Worm (Caenorhabditis elegans) whole organism, young adult: ENCODE measurements around the gene ugt-11.

Experiments used
- B0019.2 ChIP-seq: fragments of 200-800 bp; sonication (Bioruptor generic); conservative IDR thresholded peaks from 2 replicates; pipeline ENCODE4 v1.3.6; 2022; ENCODE audit warnings: missing genetic modification reagents, missing genetic modification characterization, missing compliant biosample characterization
- B0035.1 ChIP-seq: sonication (generic microtip); optimal IDR thresholded peaks from 2 replicates; lab custom pipeline; 2016; ENCODE audit warnings: missing genetic modification characterization, mild to moderate bottlenecking, missing compliant biosample characterization, missing genotype, missing genetic modification reagents
- B0336.3 ChIP-seq: fragments of 200-800 bp; sonication (Bioruptor generic); IDR thresholded peaks from 2 replicates; pipeline ENCODE4 v1.3.6; 2022; ENCODE audit warnings: missing genetic modification characterization, missing compliant biosample characterization
- C17E4.6 ChIP-seq: fragments of 200-800 bp; sonication (Bioruptor generic); IDR thresholded peaks from 2 replicates; pipeline ENCODE4 v1.3.6; 2022; ENCODE audit warnings: missing genetic modification reagents, missing genetic modification characterization, missing compliant biosample characterization
- D2030.7 ChIP-seq: fragments of 200-800 bp; sonication (Bioruptor generic); IDR thresholded peaks from 2 replicates; pipeline ENCODE4 v1.3.6; 2022; ENCODE audit warnings: missing genetic modification reagents, missing genetic modification characterization, missing compliant biosample characterization
- F23B12.7 ChIP-seq: sonication (generic microtip); optimal IDR thresholded peaks from 2 replicates; lab custom pipeline; 2017; ENCODE audit warnings: missing genetic modification characterization, mild to moderate bottlenecking, missing compliant biosample characterization, antibody characterized with exemption, moderate library complexity; ENCODE audit not compliant: insufficient read depth
- F52B5.7 ChIP-seq: sonication (generic microtip); optimal IDR thresholded peaks from 2 replicates; lab custom pipeline; 2016; ENCODE audit warnings: mild to moderate bottlenecking, missing genetic modification characterization, missing compliant biosample characterization
- F57A8.1 ChIP-seq: fragments of 200-800 bp; sonication (Bioruptor generic); optimal IDR thresholded peaks from 2 replicates; lab custom pipeline; 2018; ENCODE audit warnings: mild to moderate bottlenecking, missing genetic modification characterization, moderate library complexity, missing compliant biosample characterization
- F57C9.4 ChIP-seq: sonication (generic microtip); optimal IDR thresholded peaks from 2 replicates; lab custom pipeline; 2017; ENCODE audit warnings: mild to moderate bottlenecking, missing genetic modification characterization, missing compliant biosample characterization
- Y67H2A.10 ChIP-seq: fragments of 200-800 bp; sonication (Bioruptor generic); conservative IDR thresholded peaks from 2 replicates; pipeline ENCODE4 v1.3.6; 2022; ENCODE audit warnings: missing genetic modification reagents, missing genetic modification characterization, missing compliant biosample characterization
- ama-1 ChIP-seq, 3 experiments: fragments of 150-350 bp in 1 of 3; sonication (generic microtip) in 2 of 3; optimal IDR thresholded peaks; 2 replicates each; lab custom pipeline; 2014 to 2018; ENCODE audit warnings: missing biosample characterization in 2 of 3, missing genetic modification characterization in 2 of 3, missing genetic modification reagents in 2 of 3
- attf-3 ChIP-seq: fragments of 200-800 bp; sonication (Bioruptor generic); conservative IDR thresholded peaks from 2 replicates; pipeline ENCODE4 v1.3.6; 2022; ENCODE audit warnings: missing genetic modification reagents, missing genetic modification characterization, missing compliant biosample characterization
- cebp-1 ChIP-seq, 2 experiments: fragments of 200-800 bp in 1 of 2; sonication (Bioruptor generic) in 1 of 2; sonication (generic microtip) in 1 of 2; IDR thresholded peaks in 1 of 2; optimal IDR thresholded peaks in 1 of 2; 2 replicates each; pipeline versions ENCODE4 v1.3.6 to Lab custom; 2017 to 2022; ENCODE audit warnings: missing compliant biosample characterization in 2 of 2, missing genetic modification characterization in 2 of 2, mild to moderate bottlenecking in 1 of 2, missing genetic modification reagents in 1 of 2, moderate library complexity in 1 of 2
- ceh-27 ChIP-seq: fragments of 200-800 bp; sonication (Bioruptor generic); optimal IDR thresholded peaks from 2 replicates; lab custom pipeline; 2018; ENCODE audit warnings: mild to moderate bottlenecking, missing genetic modification characterization, moderate library complexity, missing compliant biosample characterization
- ceh-58 ChIP-seq: fragments of 200-800 bp; sonication (Bioruptor generic); IDR thresholded peaks from 2 replicates; pipeline ENCODE4 v1.3.6; 2022; ENCODE audit warnings: missing genetic modification characterization, missing compliant biosample characterization
- ceh-79 ChIP-seq: sonication (generic microtip); optimal IDR thresholded peaks from 2 replicates; lab custom pipeline; 2017; ENCODE audit warnings: mild to moderate bottlenecking, missing genetic modification characterization, missing compliant biosample characterization
- ceh-91 ChIP-seq: fragments of 200-800 bp; sonication (Bioruptor generic); IDR thresholded peaks from 2 replicates; pipeline ENCODE4 v1.3.6; 2022; ENCODE audit warnings: missing genetic modification reagents, missing genetic modification characterization, missing compliant biosample characterization
- die-1 ChIP-seq: sonication (generic microtip); optimal IDR thresholded peaks from 2 replicates; lab custom pipeline; 2016; ENCODE audit warnings: missing genotype, mild to moderate bottlenecking, missing genetic modification characterization, missing compliant biosample characterization
- dpff-1 ChIP-seq: sonication (generic microtip); optimal IDR thresholded peaks from 2 replicates; lab custom pipeline; 2017; ENCODE audit warnings: mild to moderate bottlenecking, missing genetic modification characterization, missing compliant biosample characterization
- dpl-1 ChIP-seq: fragments of 150-350 bp; optimal IDR thresholded peaks from 2 replicates; lab custom pipeline; 2014; ENCODE audit warnings: missing biosample characterization, missing genetic modification reagents, missing genetic modification characterization
- ets-4 ChIP-seq: fragments of 200-800 bp; sonication (Bioruptor generic); optimal IDR thresholded peaks from 2 replicates; lab custom pipeline; 2018; ENCODE audit warnings: mild to moderate bottlenecking, missing genetic modification characterization, missing compliant biosample characterization
- him-1 ChIP-seq: sonication (generic microtip); optimal IDR thresholded peaks from 2 replicates; lab custom pipeline; 2016; ENCODE audit warnings: missing genotype, missing genetic modification reagents, missing genetic modification characterization, missing compliant biosample characterization
- hlh-12 ChIP-seq: sonication (generic microtip); optimal IDR thresholded peaks from 2 replicates; lab custom pipeline; 2016; ENCODE audit warnings: missing genetic modification characterization, missing compliant biosample characterization
- hrde-1 ChIP-seq: sonication (generic microtip); optimal IDR thresholded peaks from 2 replicates; lab custom pipeline; 2016; ENCODE audit warnings: missing genetic modification characterization, mild to moderate bottlenecking, missing compliant biosample characterization, moderate library complexity, missing genotype, missing genetic modification reagents, borderline replicate concordance
- lag-1 ChIP-seq: fragments of 200-800 bp; sonication (Bioruptor generic); IDR thresholded peaks from 2 replicates; pipeline ENCODE4 v1.3.6; 2022; ENCODE audit warnings: missing genetic modification reagents, missing genetic modification characterization, missing compliant biosample characterization
- lsy-27 ChIP-seq: sonication (generic microtip); optimal IDR thresholded peaks from 2 replicates; lab custom pipeline; 2017; ENCODE audit warnings: missing genetic modification characterization, mild to moderate bottlenecking, missing compliant biosample characterization, antibody characterized with exemption, missing genotype, borderline replicate concordance; ENCODE audit not compliant: insufficient read depth
- mel-28 ChIP-seq: sonication (generic microtip); optimal IDR thresholded peaks from 2 replicates; lab custom pipeline; 2016; ENCODE audit warnings: borderline replicate concordance, mild to moderate bottlenecking, missing genetic modification characterization, missing compliant biosample characterization
- nfya-1 ChIP-seq: sonication (generic microtip); optimal IDR thresholded peaks from 2 replicates; lab custom pipeline; 2017; ENCODE audit warnings: antibody characterized with exemption, missing compliant biosample characterization, missing genetic modification characterization, borderline replicate concordance; ENCODE audit not compliant: insufficient read depth
- nfyb-1 ChIP-seq: fragments of 200-800 bp; sonication (Bioruptor generic); IDR thresholded peaks from 2 replicates; pipeline ENCODE4 v1.3.6; 2022; ENCODE audit warnings: missing genetic modification reagents, missing genetic modification characterization, missing compliant biosample characterization
- nhr-179 ChIP-seq: sonication (generic microtip); optimal IDR thresholded peaks from 2 replicates; lab custom pipeline; 2016; ENCODE audit warnings: mild to moderate bottlenecking, missing genetic modification characterization, missing compliant biosample characterization
- pbrm-1 ChIP-seq: fragments of 200-800 bp; sonication (Bioruptor generic); IDR thresholded peaks from 2 replicates; pipeline ENCODE4 v1.3.6; 2022; ENCODE audit warnings: missing genetic modification reagents, missing genetic modification characterization, missing compliant biosample characterization
- pha-4 ChIP-seq: fragments of 150-350 bp; sonication (generic microtip); optimal IDR thresholded peaks from 2 replicates; lab custom pipeline; 2014; ENCODE audit warnings: missing biosample characterization, missing genetic modification reagents, missing genetic modification characterization
- snpc-3.4 ChIP-seq: sonication (generic microtip); optimal IDR thresholded peaks from 2 replicates; lab custom pipeline; 2017; ENCODE audit warnings: missing genetic modification characterization, mild to moderate bottlenecking, missing compliant biosample characterization, antibody characterized with exemption, moderate library complexity, missing genotype, missing genetic modification reagents
- tbp1 ChIP-seq: fragments of 200-800 bp; sonication (Bioruptor generic); optimal IDR thresholded peaks from 2 replicates; lab custom pipeline; 2018; ENCODE audit warnings: mild to moderate bottlenecking, missing genetic modification characterization, missing compliant biosample characterization
- tlf-1 ChIP-seq: fragments of 200-800 bp; sonication (Bioruptor generic); optimal IDR thresholded peaks from 2 replicates; lab custom pipeline; 2018; ENCODE audit warnings: mild to moderate bottlenecking, missing genetic modification characterization, missing compliant biosample characterization
- ztf-6 ChIP-seq: fragments of 200-800 bp; sonication (Bioruptor generic); IDR thresholded peaks from 2 replicates; pipeline ENCODE4 v1.3.6; 2022; ENCODE audit warnings: missing genetic modification reagents, missing genetic modification characterization, missing compliant biosample characterization

The ugt-11 gene

ce11 chrV:4933268-4933667 lies 38.4 kb upstream of the ugt-11 start:
- TF ChIP-seq C17E4.6 (GFP tag; lab: Robert Waterston, UW) (no peak), tlf-1 (GFP tag; lab: Kevin White, UChicago) (no peak)

DNA sequence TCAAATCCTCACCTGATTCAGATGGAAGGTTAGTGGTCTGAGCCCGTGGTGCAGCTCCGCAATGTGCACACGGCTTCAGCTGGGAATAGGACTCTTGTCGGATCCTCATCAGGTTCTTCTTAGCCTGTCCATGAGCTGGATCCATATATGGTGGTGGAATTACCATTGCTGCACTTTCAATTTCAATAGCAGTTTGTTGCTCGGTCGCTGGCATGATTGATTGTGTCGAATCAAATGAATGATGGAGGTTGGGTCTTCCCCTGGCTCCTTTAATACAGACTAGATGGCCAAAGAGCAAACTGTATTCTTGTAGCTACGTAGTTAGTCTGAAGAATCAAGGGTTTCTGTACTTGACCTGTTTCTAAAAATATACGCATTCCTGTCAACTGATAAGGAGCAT lies 37.9 kb upstream of the ugt-11 start, which contains the start of gene C02E7.10:
Gene C02E7.10, minus strand, starts transcription at position 232 of the 400 bp plus-strand sequence.
- TF ChIP-seq him-1 (no peak), Y67H2A.10 (GFP tag; lab: Robert Waterston, UW) (no peak), B0019.2 (GFP tag; lab: Robert Waterston, UW) (no peak), attf-3 (GFP tag; lab: Robert Waterston, UW) (no peak), F57A8.1 (GFP tag; lab: Kevin White, UChicago) (no peak), cebp-1 (GFP tag; IDR thresholded peaks at IDR 0.05; lab: Robert Waterston, UW) (no peak), cebp-1 (tag; optimal IDR thresholded peaks at IDR 0.05; lab: Kevin White, UChicago) (no peak), nhr-179 (tag; lab: Kevin White, UChicago) (no peak), ceh-79 (no peak), mel-28 (tag; lab: Kevin White, UChicago) (no peak), nfyb-1 (GFP tag; lab: Robert Waterston, UW) (no peak), ceh-27 (GFP tag; lab: Kevin White, UChicago) (no peak), F52B5.7 (no peak), pha-4 (no peak), B0035.1 (tag; lab: Kevin White, UChicago) (no peak), ama-1 (optimal IDR thresholded peaks at IDR 0.05; lab: Kevin White, UChicago) (no peak), ama-1 (GFP tag; optimal IDR thresholded peaks at IDR 0.05; lab: Kevin White, UChicago) (no peak), tlf-1 (GFP tag; lab: Kevin White, UChicago) (no peak), F57C9.4 (tag; lab: Kevin White, UChicago) (no peak), snpc-3.4 (tag; lab: Kevin White, UChicago) (no peak)

- TF ChIP-seq die-1 (tag; lab: Kevin White, UChicago) = no peak
- TF ChIP-seq F23B12.7 (tag; lab: Kevin White, UChicago) = no peak
- no peak for TF ChIP-seq lsy-27 (tag; lab: Kevin White, UChicago)
- TF ChIP-seq ztf-6 (GFP tag; lab: Robert Waterston, UW) = no peak
- TF ChIP-seq pbrm-1 = no peak
- TF ChIP-seq B0336.3 (GFP tag; lab: Robert Waterston, UW) = no peak
These were observed 35.0 kb upstream of the ugt-11 start, which contains the start of gene str-205 for ce11 chrV:4929842-4930241. Gene str-205 (minus strand): TSS chrV:4929942.

DNA sequence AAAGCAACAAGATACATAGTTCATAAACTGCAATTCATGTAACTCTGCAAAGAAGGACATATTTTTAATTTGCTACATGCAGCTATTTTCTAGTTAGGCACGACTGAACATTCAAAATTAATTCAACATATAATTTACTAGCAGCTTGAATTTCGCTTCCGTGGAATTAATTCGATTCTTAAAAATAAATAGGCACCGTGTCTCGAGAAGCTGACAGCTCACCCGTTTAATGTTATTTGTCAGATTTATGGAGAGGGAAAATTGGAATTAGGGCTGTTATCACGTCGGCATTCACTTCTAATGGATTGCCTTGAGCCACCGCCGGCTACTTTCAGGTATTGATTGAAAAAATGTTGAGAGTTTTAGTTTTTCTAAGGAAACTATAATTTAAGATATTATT lies 31.5 kb upstream of the ugt-11 start, which contains the start of gene srh-21:
Gene srh-21, plus strand, starts transcription at position 301 of the 400 bp plus-strand sequence.
- TF ChIP-seq nfya-1 (tag; lab: Kevin White, UChicago) = no peak
- no peak for TF ChIP-seq ceh-58 (GFP tag; lab: Robert Waterston, UW)
- no peak for TF ChIP-seq tbp1 (GFP tag; lab: Kevin White, UChicago)

ce11 chrV:4924618-4925017 lies 29.7 kb upstream of the ugt-11 start, which contains the start of gene srh-20:
Gene srh-20 (plus strand): TSS chrV:4924918.
- TF ChIP-seq D2030.7 (GFP tag; lab: Robert Waterston, UW) (no peak), nhr-179 (tag; lab: Kevin White, UChicago) (no peak), cebp-1 (GFP tag; IDR thresholded peaks at IDR 0.05; lab: Robert Waterston, UW) (no peak), cebp-1 (tag; optimal IDR thresholded peaks at IDR 0.05; lab: Kevin White, UChicago) (no peak), hlh-12 (no peak), dpff-1 (tag; lab: Kevin White, UChicago) (no peak), ets-4 (no peak), dpl-1 (GFP tag; lab: Kevin White, UChicago) (no peak), hrde-1 (tag; lab: Kevin White, UChicago) (no peak), lag-1 (GFP tag; lab: Robert Waterston, UW) (no peak), ceh-91 (GFP tag; lab: Robert Waterston, UW) (no peak)
